Worm (Caenorhabditis elegans) whole organism, mixed stage, embryonic: ENCODE results near the gene tctn-1.
"Not testable (repeated sequence)": the region's sequence is repeated elsewhere in the genome, so short reads cannot be mapped to it uniquely, and the experiment has no call there.

Experiments
- ceh-83 ChIP-seq: fragments of 200-800 bp; sonication (Bioruptor generic); optimal IDR thresholded peaks from 2 replicates; lab custom pipeline; 2018; ENCODE audit warnings: mild to moderate bottlenecking, missing genetic modification characterization, missing compliant biosample characterization
- elt-3 ChIP-seq: fragments of 150-350 bp; optimal IDR thresholded peaks from 2 replicates; lab custom pipeline; 2014; ENCODE audit warnings: missing biosample characterization, missing genetic modification characterization
- hlh-1 ChIP-seq: fragments of 150-350 bp; optimal IDR thresholded peaks from 2 replicates; lab custom pipeline; 2014; ENCODE audit warnings: missing biosample characterization, missing genetic modification reagents, missing genetic modification characterization
- lin-13 ChIP-seq: fragments of 150-350 bp; optimal IDR thresholded peaks from 2 replicates; lab custom pipeline; 2014; ENCODE audit warnings: missing biosample characterization, missing genetic modification characterization
- lsy-2 ChIP-seq: fragments of 150-350 bp; optimal IDR thresholded peaks from 2 replicates; lab custom pipeline; 2014; ENCODE audit warnings: missing biosample characterization, missing genetic modification characterization
- mab-5 ChIP-seq: fragments of 150-350 bp; optimal IDR thresholded peaks from 2 replicates; lab custom pipeline; 2014; ENCODE audit warnings: missing biosample characterization, missing genetic modification characterization
- mep-1 ChIP-seq: fragments of 150-350 bp; optimal IDR thresholded peaks from 2 replicates; lab custom pipeline; 2017; ENCODE audit warnings: missing biosample characterization, missing genetic modification reagents, missing genetic modification characterization, inconsistent platforms
- nhr-12 ChIP-seq: fragments of 150-350 bp; optimal IDR thresholded peaks from 2 replicates; lab custom pipeline; 2014; ENCODE audit warnings: missing biosample characterization, missing genetic modification characterization
- pha-4 ChIP-seq: fragments of 150-350 bp; optimal IDR thresholded peaks from 2 replicates; lab custom pipeline; 2018; ENCODE audit warnings: missing biosample characterization, missing genetic modification reagents, missing genetic modification characterization
- snpc-4 ChIP-seq: fragments of 150-350 bp; optimal IDR thresholded peaks from 2 replicates; lab custom pipeline; 2014; ENCODE audit warnings: missing biosample characterization, missing genetic modification characterization
- unc-62 ChIP-seq: fragments of 150-350 bp; optimal IDR thresholded peaks from 2 replicates; lab custom pipeline; 2014; ENCODE audit warnings: missing biosample characterization, missing genetic modification reagents, missing genetic modification characterization
- ztf-11 ChIP-seq: fragments of 150-350 bp; optimal IDR thresholded peaks from 2 replicates; lab custom pipeline; 2014; ENCODE audit warnings: missing biosample characterization, missing genetic modification characterization

DNA sequence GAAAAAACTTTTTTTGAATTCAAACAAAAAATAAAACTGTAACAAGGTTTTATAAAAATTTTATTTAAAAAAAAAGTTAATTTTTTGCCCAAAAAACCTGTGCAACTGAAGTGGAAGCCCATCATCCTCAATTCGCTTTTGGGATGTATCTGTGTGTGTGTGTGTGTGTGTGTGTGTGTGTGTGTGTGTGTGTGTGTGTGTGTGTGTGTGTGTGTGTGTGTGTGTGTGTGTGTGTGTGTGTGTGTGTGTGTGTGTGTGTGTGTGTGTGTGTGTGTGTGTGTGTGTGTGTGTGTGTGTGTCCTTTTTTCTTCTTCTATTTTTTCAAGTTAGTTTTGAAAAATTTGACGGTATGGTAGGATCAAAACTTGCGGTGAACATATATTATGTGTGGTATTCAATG lies 37.1 kb upstream of the tctn-1 start:
- TF ChIP-seq ztf-11; pha-4 (tag; lab: Kevin White, UChicago); elt-3 (tag; lab: Kevin White, UChicago); nhr-12 (tag; lab: Kevin White, UChicago); hlh-1 (tag; lab: Kevin White, UChicago); snpc-4; mep-1; lin-13 (tag; lab: Kevin White, UChicago); lsy-2 (tag; lab: Kevin White, UChicago); unc-62 (GFP tag; lab: Kevin White, UChicago); mab-5 (tag; lab: Kevin White, UChicago); ceh-83: not testable (repeated sequence)
